Fruit fly (Drosophila melanogaster): ENCODE measurements around the gene dpr16.

The dpr16 gene

DNA sequence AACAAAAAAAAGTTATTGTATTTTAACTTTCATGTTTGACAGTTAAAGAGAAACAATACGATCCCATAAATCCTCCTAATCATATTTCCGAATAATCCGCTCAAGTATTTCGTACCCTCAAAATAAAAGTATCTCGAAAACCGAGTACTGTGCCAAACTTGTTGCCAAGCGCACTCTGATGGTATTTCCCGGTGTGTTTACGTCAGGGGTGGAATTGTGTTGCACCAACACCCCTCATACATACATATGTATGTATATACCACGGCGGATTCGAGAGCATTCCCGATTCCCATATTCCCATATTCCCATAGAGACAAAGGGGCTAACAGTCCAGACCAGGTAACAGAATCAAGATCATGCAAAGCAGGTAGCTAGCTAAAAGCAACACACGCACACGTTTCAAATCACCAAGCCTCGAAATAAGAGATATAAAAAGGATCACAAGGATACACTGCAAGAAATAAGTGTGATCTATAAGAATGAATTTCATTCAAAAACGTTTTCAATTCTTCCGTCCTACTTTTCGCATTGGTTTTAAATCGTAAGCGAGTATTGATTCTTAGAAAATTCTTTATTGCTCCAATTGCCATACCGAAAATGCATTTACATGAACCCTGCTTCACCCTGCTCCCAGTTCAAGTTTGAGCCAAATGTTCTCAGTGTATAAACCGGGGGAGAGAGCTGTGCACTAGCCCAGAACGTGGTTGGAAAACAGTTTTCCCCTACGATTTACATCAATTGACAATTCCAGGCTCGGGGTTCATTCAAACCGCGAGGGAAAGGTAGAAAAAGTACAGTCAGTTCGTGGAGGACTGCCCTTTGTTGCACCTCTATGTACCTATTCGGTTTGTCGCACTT lies 61.4 kb downstream of the dpr16 start (continued):
- TF ChIP-seq gt (GFP tag; IDR thresholded peaks at IDR 0.05) (peak; percentile 51; the same call in 1 of the 2 replicates), eyg (GFP tag; optimal IDR thresholded peaks at IDR 0.05) (no peak), Sry-δ (GFP tag; optimal IDR thresholded peaks at IDR 0.05) (peak; percentile 38), CG17568 (GFP tag; optimal IDR thresholded peaks at IDR 0.05) (peak; percentile 62), chm (GFP tag; IDR thresholded peaks at IDR 0.05) (peak; percentile 60; the same call in 1 of the 2 replicates), lilli (GFP tag; optimal IDR thresholded peaks at IDR 0.05) (peak; percentile 66), CG3847 (GFP tag; IDR thresholded peaks at IDR 0.05) (no peak), CG10366 (GFP tag; IDR thresholded peaks at IDR 0.05) (no peak; the same call in 1 of the 2 replicates), dmrt11E (tag; optimal IDR thresholded peaks at IDR 0.05) (peak; percentile 98), az2 (GFP tag; optimal IDR thresholded peaks at IDR 0.05) (peak; percentile 81), esg (GFP tag; conservative IDR thresholded peaks at IDR 0.05) (0 out of 2 replicates have a peak, but pooled peaks have one; percentile 21), p53 (GFP tag; optimal IDR thresholded peaks at IDR 0.05) (peak; percentile 58), wek (GFP tag; optimal IDR thresholded peaks at IDR 0.05) (peak; percentile 46), en (GFP tag; optimal IDR thresholded peaks at IDR 0.05) (peak; percentile 69), sim (GFP tag; IDR thresholded peaks at IDR 0.05) (peak; percentile 70; the same call in 1 of the 2 replicates), CG33213 (GFP tag; optimal IDR thresholded peaks at IDR 0.05) (peak; percentile 70), so (GFP tag; IDR thresholded peaks at IDR 0.05) (0 out of 3 replicates have a peak, but pooled peaks have one; percentile 45), Adf1 (GFP tag; IDR thresholded peaks at IDR 0.05) (no peak), exex (tag; optimal IDR thresholded peaks at IDR 0.05) (no peak), Abd-B (GFP tag; optimal IDR thresholded peaks at IDR 0.05) (peak; percentile 74), Drgx (GFP tag; IDR thresholded peaks at IDR 0.05) (peak; percentile 38; the same call in 1 of the 2 replicates), CG2199 (GFP tag; IDR thresholded peaks at IDR 0.05) (peak; percentile 58; the same call in 1 of the 3 replicates), ewg (GFP tag; optimal IDR thresholded peaks at IDR 0.05) (peak; percentile 47), jigr1 (GFP tag; IDR thresholded peaks at IDR 0.05) (no peak), CG13775 (GFP tag; optimal IDR thresholded peaks at IDR 0.05) (peak; percentile 85), CG8765 (GFP tag; IDR thresholded peaks at IDR 0.05) (peak; percentile 86), vvl (GFP tag; IDR thresholded peaks at IDR 0.05) (peak; percentile 76), Dp (GFP tag; optimal IDR thresholded peaks at IDR 0.05) (no peak), Fer3 (tag; optimal IDR thresholded peaks at IDR 0.05) (no peak), Xbp1 (GFP tag; optimal IDR thresholded peaks at IDR 0.05) (peak; percentile 74), Atf-2 (GFP tag; optimal IDR thresholded peaks at IDR 0.05) (peak; percentile 85), dati (GFP tag; IDR thresholded peaks at IDR 0.05) (no peak), CoRest (tag; optimal IDR thresholded peaks at IDR 0.05) (peak; percentile 82), Sin3A (optimal IDR thresholded peaks at IDR 0.05) (no peak), unpg (GFP tag; optimal IDR thresholded peaks at IDR 0.05) (peak; percentile 77), chinmo (GFP tag; IDR thresholded peaks at IDR 0.05; ENCODE audit: partially characterized antibody) (no peak), nau (GFP tag; optimal IDR thresholded peaks at IDR 0.05) (no peak), inv (GFP tag; IDR thresholded peaks at IDR 0.05; ENCODE audit: partially characterized antibody) (no peak), ara (GFP tag; IDR thresholded peaks at IDR 0.05) (peak; percentile 90), Stat92E (GFP tag; optimal IDR thresholded peaks at IDR 0.05) (peak in 1 of 3 experiments; percentile 92), Doc3 (GFP tag; IDR thresholded peaks at IDR 0.05; ENCODE audit: partially characterized antibody) (no peak), chif (GFP tag; optimal IDR thresholded peaks at IDR 0.05) (peak; percentile 77 to 93), Atf6 (GFP tag; IDR thresholded peaks at IDR 0.05) (no peak), CG4404 (GFP tag; IDR thresholded peaks at IDR 0.05) (peak; percentile 94), CG7271 (tag; optimal IDR thresholded peaks at IDR 0.05) (peak; percentile 90), gcm2 (GFP tag; optimal IDR thresholded peaks at IDR 0.05) (peak; percentile 24), gcm (GFP tag; optimal IDR thresholded peaks at IDR 0.05) (peak; percentile 85), ac (GFP tag; optimal IDR thresholded peaks at IDR 0.05) (peak; percentile 93), cg (GFP tag; optimal IDR thresholded peaks at IDR 0.05) (peak; percentile 32)

All from whole organism, embryonic.